Fruit fly (Drosophila melanogaster) whole organism, embryonic: ENCODE data around the gene yrt.

Source experiments
- CG1024 ChIP-seq: fragments of 200-800 bp; sonication (Bioruptor generic); IDR thresholded peaks from 2 replicates; pipeline ENCODE4 v1.3.6; 2022; ENCODE audit warnings: missing biosample characterization, missing genetic modification characterization
- CG10462 ChIP-seq: fragments of 200-800 bp; sonication (Bioruptor generic); optimal IDR thresholded peaks from 2 replicates; lab custom pipeline; 2016; ENCODE audit warnings: missing biosample characterization, missing genetic modification characterization
- CG11247 ChIP-seq: fragments of 200-800 bp; sonication (Bioruptor generic); IDR thresholded peaks from 2 replicates; pipeline ENCODE4 v1.3.6; 2022; ENCODE audit warnings: missing biosample characterization, missing genetic modification characterization
- CG1233 ChIP-seq: fragments of 200-800 bp; sonication (Bioruptor generic); optimal IDR thresholded peaks from 4 replicates; lab custom pipeline; 2018; ENCODE audit warnings: missing biosample characterization, mild to moderate bottlenecking, missing genetic modification characterization
- CG13624 ChIP-seq: fragments of 200-800 bp; sonication (Bioruptor generic); optimal IDR thresholded peaks from 2 replicates; lab custom pipeline; 2016; ENCODE audit warnings: missing biosample characterization, missing genetic modification characterization
- CG14965 ChIP-seq: fragments of 200-800 bp; sonication (Bioruptor generic); optimal IDR thresholded peaks from 2 replicates; lab custom pipeline; 2016; ENCODE audit warnings: missing biosample characterization, missing genetic modification characterization, borderline replicate concordance
- CG1792 ChIP-seq: fragments of 200-800 bp; sonication (Bioruptor generic); optimal IDR thresholded peaks from 2 replicates; lab custom pipeline; 2016; ENCODE audit warnings: missing biosample characterization, missing genetic modification characterization
- CG6683 ChIP-seq: fragments of 200-800 bp; sonication (Bioruptor generic); optimal IDR thresholded peaks from 2 replicates; lab custom pipeline; 2017; ENCODE audit warnings: missing biosample characterization, mild to moderate bottlenecking, missing genetic modification characterization, missing genetic modification reagents
- CG7357 ChIP-seq: fragments of 200-800 bp; sonication (Bioruptor generic); IDR thresholded peaks from 3 replicates; pipeline ENCODE4 v1.3.6; 2022; ENCODE audit warnings: missing biosample characterization, missing genetic modification characterization
- CG7372 ChIP-seq: fragments of 200-800 bp; sonication (Bioruptor generic); IDR thresholded peaks from 2 replicates; pipeline ENCODE4 v1.3.6; 2022; ENCODE audit warnings: missing biosample characterization, missing genetic modification characterization
- CG8089 ChIP-seq: fragments of 200-800 bp; sonication (Bioruptor generic); optimal IDR thresholded peaks from 3 replicates; lab custom pipeline; 2016; ENCODE audit warnings: missing biosample characterization, missing genetic modification characterization
- CG8290 ChIP-seq, 3 experiments: fragments of 200-800 bp; sonication (Bioruptor generic); optimal IDR thresholded peaks; 2 replicates each; lab custom pipeline; 2016 to 2019; ENCODE audit warnings: missing biosample characterization in 3 of 3, missing genetic modification characterization in 3 of 3, mild to moderate bottlenecking in 2 of 3, moderate library complexity in 1 of 3
- CG8944 ChIP-seq: fragments of 200-800 bp; sonication (Bioruptor generic); optimal IDR thresholded peaks from 3 replicates; lab custom pipeline; 2016; ENCODE audit warnings: missing biosample characterization, missing genetic modification characterization
- CG9797 ChIP-seq: fragments of 200-800 bp; sonication (Bioruptor generic); optimal IDR thresholded peaks from 3 replicates; lab custom pipeline; 2018; ENCODE audit warnings: missing biosample characterization, mild to moderate bottlenecking, missing genetic modification characterization
- Camta ChIP-seq: fragments of 200-800 bp; sonication (Bioruptor generic); optimal IDR thresholded peaks from 2 replicates; lab custom pipeline; 2016; ENCODE audit warnings: missing biosample characterization, missing genetic modification characterization
- CoRest ChIP-seq: fragments of 200-800 bp; sonication (Bioruptor generic); optimal IDR thresholded peaks from 3 replicates; lab custom pipeline; 2018; ENCODE audit warnings: missing biosample characterization, mild to moderate bottlenecking, missing genetic modification characterization, moderate library complexity
- CrebB ChIP-seq: fragments of 200-800 bp; sonication (Bioruptor generic); optimal IDR thresholded peaks from 3 replicates; lab custom pipeline; 2018; ENCODE audit warnings: missing biosample characterization, mild to moderate bottlenecking, missing genetic modification characterization
- Dip3 ChIP-seq: fragments of 200-800 bp; sonication (Bioruptor generic); optimal IDR thresholded peaks from 3 replicates; lab custom pipeline; 2016; ENCODE audit warnings: missing biosample characterization, missing genetic modification characterization
- Drgx ChIP-seq: fragments of 200-800 bp; sonication (Bioruptor generic); IDR thresholded peaks from 2 replicates; pipeline ENCODE4 v1.3.6; 2022; ENCODE audit warnings: missing biosample characterization, missing genetic modification characterization
- ERR ChIP-seq: fragments of 200-800 bp; sonication (Bioruptor generic); optimal IDR thresholded peaks from 2 replicates; lab custom pipeline; 2016; ENCODE audit warnings: missing biosample characterization, missing genetic modification characterization
- Hand ChIP-seq: fragments of 200-800 bp; sonication (Bioruptor generic); optimal IDR thresholded peaks from 2 replicates; lab custom pipeline; 2017; ENCODE audit warnings: mild to moderate bottlenecking, missing biosample characterization, missing genetic modification reagents, missing genetic modification characterization
- HmgZ ChIP-seq: fragments of 200-800 bp; sonication (Bioruptor generic); optimal IDR thresholded peaks from 2 replicates; lab custom pipeline; 2018; ENCODE audit warnings: missing biosample characterization, mild to moderate bottlenecking, missing genetic modification characterization
- Hr3 ChIP-seq: fragments of 200-800 bp; sonication (Bioruptor generic); optimal IDR thresholded peaks from 3 replicates; lab custom pipeline; 2016; ENCODE audit warnings: missing biosample characterization, missing genetic modification characterization
- Nf-YC ChIP-seq: fragments of 200-800 bp; optimal IDR thresholded peaks from 3 replicates; lab custom pipeline; 2019; ENCODE audit warnings: missing biosample characterization, mild to moderate bottlenecking, missing genetic modification characterization, moderate library complexity
- Optix ChIP-seq: fragments of 200-800 bp; sonication (Bioruptor generic); IDR thresholded peaks from 3 replicates; pipeline ENCODE4 v1.3.6; 2022; ENCODE audit warnings: missing biosample characterization, missing genetic modification characterization
- PHDP ChIP-seq: fragments of 200-800 bp; sonication (Bioruptor generic); optimal IDR thresholded peaks from 3 replicates; lab custom pipeline; 2018; ENCODE audit warnings: missing biosample characterization, mild to moderate bottlenecking, missing genetic modification characterization, moderate library complexity
- Ptx1 ChIP-seq: fragments of 200-800 bp; sonication (Bioruptor generic); IDR thresholded peaks from 2 replicates; pipeline ENCODE4 v1.3.6; 2022; ENCODE audit warnings: missing biosample characterization, missing genetic modification characterization
- Sry-δ ChIP-seq: fragments of 200-800 bp; sonication (Bioruptor generic); optimal IDR thresholded peaks from 2 replicates; lab custom pipeline; 2016; ENCODE audit warnings: missing biosample characterization, missing genetic modification characterization
- Xrp1 ChIP-seq: fragments of 200-800 bp; sonication (Bioruptor generic); IDR thresholded peaks from 2 replicates; pipeline ENCODE4 v1.3.6; 2022; ENCODE audit warnings: missing biosample characterization, missing genetic modification characterization
- amos ChIP-seq: fragments of 200-800 bp; sonication (Bioruptor generic); IDR thresholded peaks from 2 replicates; pipeline ENCODE4 v1.3.6; 2022; ENCODE audit warnings: missing biosample characterization, missing genetic modification characterization; ENCODE audit not compliant: partially characterized antibody
- cas ChIP-seq: fragments of 200-800 bp; sonication (Bioruptor generic); IDR thresholded peaks from 2 replicates; pipeline ENCODE4 v1.3.6; 2022; ENCODE audit warnings: missing biosample characterization, missing genetic modification characterization
- danr ChIP-seq: fragments of 200-800 bp; sonication (Bioruptor generic); IDR thresholded peaks from 2 replicates; pipeline ENCODE4 v1.3.6; 2022; ENCODE audit warnings: missing biosample characterization, missing genetic modification characterization
- dimm ChIP-seq: fragments of 200-800 bp; sonication (Bioruptor generic); IDR thresholded peaks from 2 replicates; pipeline ENCODE4 v1.3.6; 2022; ENCODE audit warnings: missing biosample characterization, missing genetic modification characterization
- emc ChIP-seq: fragments of 200-800 bp; sonication (Bioruptor generic); optimal IDR thresholded peaks from 2 replicates; lab custom pipeline; 2016; ENCODE audit warnings: missing biosample characterization, missing genetic modification characterization
- en ChIP-seq: fragments of 200-800 bp; sonication (Bioruptor generic); optimal IDR thresholded peaks from 2 replicates; lab custom pipeline; 2016; ENCODE audit warnings: missing biosample characterization, missing genetic modification characterization
- exex ChIP-seq: fragments of 200-800 bp; sonication (Bioruptor generic); optimal IDR thresholded peaks from 4 replicates; lab custom pipeline; 2018; ENCODE audit warnings: missing biosample characterization, mild to moderate bottlenecking, missing genetic modification characterization, moderate library complexity
- fd3F ChIP-seq: fragments of 200-800 bp; sonication (Bioruptor generic); optimal IDR thresholded peaks from 2 replicates; lab custom pipeline; 2018; ENCODE audit warnings: missing biosample characterization, mild to moderate bottlenecking, missing genetic modification characterization, moderate library complexity
- fd96Cb ChIP-seq: fragments of 200-800 bp; sonication (Bioruptor generic); optimal IDR thresholded peaks from 2 replicates; lab custom pipeline; 2018; ENCODE audit warnings: missing biosample characterization, mild to moderate bottlenecking, missing genetic modification characterization, moderate library complexity
- gcm2 ChIP-seq: fragments of 200-800 bp; sonication (Bioruptor generic); optimal IDR thresholded peaks from 2 replicates; lab custom pipeline; 2016; ENCODE audit warnings: missing biosample characterization, missing genetic modification characterization
- grau ChIP-seq: fragments of 200-800 bp; optimal IDR thresholded peaks from 3 replicates; lab custom pipeline; 2019; ENCODE audit warnings: missing biosample characterization, mild to moderate bottlenecking, missing genetic modification characterization, moderate library complexity
- maf-S ChIP-seq: fragments of 200-800 bp; sonication (Bioruptor generic); optimal IDR thresholded peaks from 2 replicates; lab custom pipeline; 2016; ENCODE audit warnings: missing biosample characterization, missing genetic modification characterization
- oc ChIP-seq: fragments of 200-800 bp; sonication (Bioruptor generic); optimal IDR thresholded peaks from 2 replicates; lab custom pipeline; 2018; ENCODE audit warnings: missing biosample characterization, mild to moderate bottlenecking, missing genetic modification characterization, moderate library complexity
- onecut ChIP-seq: fragments of 200-800 bp; sonication (Bioruptor generic); IDR thresholded peaks from 2 replicates; pipeline ENCODE4 v1.3.6; 2022; ENCODE audit warnings: missing biosample characterization, missing genetic modification characterization
- pfk ChIP-seq: fragments of 200-800 bp; sonication (Bioruptor generic); optimal IDR thresholded peaks from 2 replicates; lab custom pipeline; 2018; ENCODE audit warnings: missing biosample characterization, mild to moderate bottlenecking, missing genetic modification characterization, moderate library complexity
- salm ChIP-seq: fragments of 200-800 bp; sonication (Bioruptor generic); optimal IDR thresholded peaks from 2 replicates; lab custom pipeline; 2018; ENCODE audit warnings: missing biosample characterization, mild to moderate bottlenecking, missing genetic modification characterization
- schlank ChIP-seq: fragments of 200-800 bp; sonication (Bioruptor generic); optimal IDR thresholded peaks from 2 replicates; lab custom pipeline; 2018; ENCODE audit warnings: missing biosample characterization, mild to moderate bottlenecking, missing genetic modification characterization
- sima ChIP-seq: fragments of 200-800 bp; sonication (Bioruptor generic); optimal IDR thresholded peaks from 2 replicates; lab custom pipeline; 2016; ENCODE audit warnings: missing biosample characterization, missing genetic modification characterization
- so ChIP-seq: fragments of 200-800 bp; sonication (Bioruptor generic); IDR thresholded peaks from 3 replicates; pipeline ENCODE4 v1.3.6; 2022; ENCODE audit warnings: missing biosample characterization, missing genetic modification characterization
- stwl ChIP-seq: fragments of 200-800 bp; sonication (Bioruptor generic); optimal IDR thresholded peaks from 3 replicates; lab custom pipeline; 2018; ENCODE audit warnings: missing biosample characterization, mild to moderate bottlenecking, missing genetic modification characterization, moderate library complexity
- tll ChIP-seq, 2 experiments: fragments of 200-800 bp in 1 of 2; fragments of >200 bp in 1 of 2; sonication (Bioruptor generic) in 1 of 2; optimal IDR thresholded peaks; 2 replicates each; lab custom pipeline; 2017 to 2019; ENCODE audit warnings: missing biosample characterization in 2 of 2, missing genetic modification characterization in 2 of 2, mild to moderate bottlenecking in 1 of 2, moderate library complexity in 1 of 2
- vfl ChIP-seq: fragments of 200-800 bp; sonication (Bioruptor generic); optimal IDR thresholded peaks from 2 replicates; lab custom pipeline; 2016; ENCODE audit warnings: missing biosample characterization, missing genetic modification characterization

yrt gene

DNA sequence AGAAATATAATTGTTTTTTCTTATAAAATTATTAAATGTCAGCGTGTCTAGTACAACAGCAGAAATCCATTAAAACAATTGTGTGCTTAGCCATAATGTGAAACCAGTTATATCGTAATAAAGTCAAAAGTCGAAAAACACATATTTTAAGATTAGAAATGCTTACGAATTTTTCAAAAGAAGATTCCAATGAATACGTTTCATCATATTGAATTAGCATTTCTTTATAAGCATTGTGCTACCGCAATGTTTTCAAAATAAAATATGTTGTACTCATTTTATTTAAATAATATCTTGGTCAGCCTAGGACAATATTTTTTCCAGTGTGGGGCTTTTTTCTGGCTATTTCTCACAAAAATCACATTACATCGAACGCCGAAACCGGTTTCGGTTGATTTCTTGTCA, 18.1 kb upstream of the yrt start (continued):
- TF ChIP-seq amos (no peak), CG10462 (peak; percentile 50), emc (GFP tag; lab: Kevin White, UChicago) (peak; percentile 22), Hr3 (peak; percentile 73), Sry-δ (peak; percentile 15), maf-S (GFP tag; lab: Kevin White, UChicago) (peak; percentile 42), oc (tag; lab: Kevin White, UChicago) (peak; percentile 38), CG6683 (GFP tag; lab: Kevin White, UChicago) (peak; percentile 28), Ptx1 (peak; percentile 77), sima (GFP tag; lab: Kevin White, UChicago) (peak; percentile 14), dimm (no peak), HmgZ (tag; lab: Kevin White, UChicago) (peak; percentile 43), en (GFP tag; lab: Kevin White, UChicago) (peak; percentile 43), schlank (tag; lab: Kevin White, UChicago) (no peak), CG7372 (GFP tag; lab: Robert Waterston, UW) (peak; percentile 63), CrebB (tag; lab: Kevin White, UChicago) (no peak), exex (tag; lab: Kevin White, UChicago) (peak; percentile 20), CG8944 (GFP tag; lab: Kevin White, UChicago) (peak; percentile 33), Xrp1 (GFP tag; lab: Robert Waterston, UW) (peak; percentile 75), PHDP (tag; lab: Kevin White, UChicago) (peak; percentile 83), Optix (no peak), gcm2 (GFP tag; lab: Kevin White, UChicago) (peak; percentile 22), grau (tag; lab: Kevin White, UChicago) (peak; percentile 88), onecut (peak; percentile 54), vfl (GFP tag; lab: Kevin White, UChicago) (peak; percentile 58), Camta (GFP tag; lab: Kevin White, UChicago) (peak; percentile 53), ERR (GFP tag; lab: Kevin White, UChicago) (no peak), tll (GFP tag; optimal IDR thresholded peaks at IDR 0.05; lab: Kevin White, UChicago) (peak in 1 of 2 experiments; percentile 1), cas (GFP tag; lab: Robert Waterston, UW) (no peak), Drgx (GFP tag; lab: Robert Waterston, UW) (peak; percentile 78), CG1792 (GFP tag; lab: Kevin White, UChicago) (no peak), fd3F (GFP tag; lab: Kevin White, UChicago) (peak; percentile 72), CoRest (tag; lab: Kevin White, UChicago) (peak; percentile 92), CG7357 (GFP tag; lab: Robert Waterston, UW) (0 out of 3 replicates have a peak, but pooled peaks have one; percentile 44), CG1024 (GFP tag; lab: Robert Waterston, UW) (no peak), CG1233 (GFP tag; lab: Kevin White, UChicago) (peak; percentile 82), CG9797 (no peak), so (GFP tag; lab: Robert Waterston, UW) (peak; percentile 44; the same call in 1 of the 3 replicates), danr (GFP tag; lab: Robert Waterston, UW) (peak; percentile 30; the same call in 1 of the 2 replicates), CG8089 (GFP tag; lab: Kevin White, UChicago) (peak; percentile 3), Nf-YC (peak; percentile 59), CG11247 (GFP tag; lab: Robert Waterston, UW) (peak; percentile 30; the same call in 1 of the 2 replicates), stwl (tag; lab: Kevin White, UChicago) (no peak), CG13624 (GFP tag; lab: Kevin White, UChicago) (peak; percentile 64), pfk (GFP tag; lab: Kevin White, UChicago) (no peak), Hand (peak; percentile 41), CG14965 (GFP tag; lab: Kevin White, UChicago) (no peak), Dip3 (GFP tag; lab: Kevin White, UChicago) (peak; percentile 59), salm (tag; lab: Kevin White, UChicago) (peak; percentile 24), fd96Cb (tag; lab: Kevin White, UChicago) (peak; percentile 84), CG8290 (GFP tag; optimal IDR thresholded peaks at IDR 0.05; lab: Kevin White, UChicago) (peak; percentile 34), CG8290 (tag; optimal IDR thresholded peaks at IDR 0.05; lab: Kevin White, UChicago) (no peak)
